Worm (Caenorhabditis elegans) whole organism, young adult: ENCODE data around the gene W08F4.5.

Experiments
- K11D2.4 ChIP-seq: fragments of 200-800 bp; sonication (Bioruptor generic); IDR thresholded peaks from 2 replicates; pipeline ENCODE4 v1.3.6; 2022; ENCODE audit warnings: missing genetic modification reagents, missing genetic modification characterization, missing compliant biosample characterization
- K12H6.12 ChIP-seq: fragments of 200-800 bp; sonication (Bioruptor generic); optimal IDR thresholded peaks from 2 replicates; lab custom pipeline; 2018; ENCODE audit warnings: mild to moderate bottlenecking, missing genetic modification characterization, missing compliant biosample characterization
- ama-1 ChIP-seq, 3 experiments: fragments of 150-350 bp in 1 of 3; sonication (generic microtip) in 2 of 3; optimal IDR thresholded peaks; 2 replicates each; lab custom pipeline; 2014 to 2018; ENCODE audit warnings: missing biosample characterization in 2 of 3, missing genetic modification characterization in 2 of 3, missing genetic modification reagents in 2 of 3
- aptf-2 ChIP-seq: fragments of 200-800 bp; sonication (Bioruptor generic); conservative IDR thresholded peaks from 2 replicates; pipeline ENCODE4 v1.3.6; 2022; ENCODE audit warnings: missing genetic modification reagents, missing genetic modification characterization, missing compliant biosample characterization
- ceh-79 ChIP-seq: sonication (generic microtip); optimal IDR thresholded peaks from 2 replicates; lab custom pipeline; 2017; ENCODE audit warnings: mild to moderate bottlenecking, missing genetic modification characterization, missing compliant biosample characterization
- him-1 ChIP-seq: sonication (generic microtip); optimal IDR thresholded peaks from 2 replicates; lab custom pipeline; 2016; ENCODE audit warnings: missing genotype, missing genetic modification reagents, missing genetic modification characterization, missing compliant biosample characterization
- sea-2 ChIP-seq: fragments of 200-800 bp; sonication (Bioruptor generic); IDR thresholded peaks from 2 replicates; pipeline ENCODE4 v1.3.6; 2022; ENCODE audit warnings: missing genetic modification characterization, missing compliant biosample characterization
- snpc-4 ChIP-seq, 5 experiments: fragments of 150-350 bp in 1 of 5; sonication (generic microtip) in 4 of 5; optimal IDR thresholded peaks; 2 replicates each; lab custom pipeline; 2014 to 2018; ENCODE audit warnings: missing genetic modification characterization in 5 of 5, missing biosample characterization in 3 of 5, antibody characterized with exemption in 2 of 5, mild to moderate bottlenecking in 2 of 5, missing compliant biosample characterization in 2 of 5, missing genotype in 2 of 5, moderate library complexity in 2 of 5, missing genetic modification reagents in 1 of 5

DNA sequence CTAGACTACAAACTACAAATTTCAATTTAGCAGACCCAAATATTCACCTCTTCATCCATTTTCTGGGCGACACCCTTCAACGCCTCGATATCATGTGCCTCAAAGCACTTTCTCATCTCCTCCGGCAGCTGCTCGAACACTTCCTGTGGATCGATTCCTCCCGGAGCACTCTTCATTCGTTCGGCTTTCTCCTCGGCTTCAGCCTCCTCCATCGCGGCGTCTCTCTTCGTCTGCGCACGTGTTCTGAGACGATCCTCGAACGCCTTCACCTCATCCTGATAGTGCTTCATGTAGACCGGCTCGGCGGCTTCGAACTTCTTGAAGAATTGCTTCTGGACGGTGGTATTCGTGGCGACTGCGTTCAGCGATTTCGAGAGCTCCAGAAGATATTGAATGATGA, 10.1 kb upstream of the W08F4.5 start:
- TF ChIP-seq ceh-79 (no peak), ama-1 (optimal IDR thresholded peaks at IDR 0.05; lab: Kevin White, UChicago) (no peak), ama-1 (GFP tag; optimal IDR thresholded peaks at IDR 0.05; lab: Kevin White, UChicago) (no peak), sea-2 (GFP tag; lab: Robert Waterston, UW) (no peak), aptf-2 (GFP tag; lab: Robert Waterston, UW) (no peak), snpc-4 (GFP tag; optimal IDR thresholded peaks at IDR 0.05; lab: Kevin White, UChicago) (no peak), snpc-4 (tag; optimal IDR thresholded peaks at IDR 0.05; lab: Kevin White, UChicago) (no peak), K12H6.12 (tag; lab: Kevin White, UChicago) (no peak), K11D2.4 (no peak), him-1 (tag; lab: Kevin White, UChicago) (no peak)
